Worm (Caenorhabditis elegans) whole organism, early embryonic: ENCODE data around the gene acbp-3.

Experiments used
- B0310.2 ChIP-seq: sonication (generic microtip); optimal IDR thresholded peaks from 2 replicates; lab custom pipeline; 2016; ENCODE audit warnings: mild to moderate bottlenecking, missing genetic modification characterization, missing compliant biosample characterization
- ama-1 ChIP-seq: fragments of 150-350 bp; optimal IDR thresholded peaks from 2 replicates; lab custom pipeline; 2014
- ceh-13 ChIP-seq: fragments of 200-800 bp; sonication (Bioruptor generic); optimal IDR thresholded peaks from 2 replicates; lab custom pipeline; 2018; ENCODE audit warnings: mild to moderate bottlenecking, missing genetic modification characterization, missing compliant biosample characterization
- ceh-36 ChIP-seq: sonication (generic microtip); optimal IDR thresholded peaks from 2 replicates; lab custom pipeline; 2016; ENCODE audit warnings: missing genetic modification characterization, inconsistent platforms, missing compliant biosample characterization
- ets-7 ChIP-seq: sonication (generic microtip); optimal IDR thresholded peaks from 2 replicates; lab custom pipeline; 2016; ENCODE audit warnings: missing genotype, missing genetic modification characterization, missing compliant biosample characterization
- flt-1 ChIP-seq: fragments of 200-800 bp; sonication (Bioruptor generic); IDR thresholded peaks from 2 replicates; pipeline ENCODE4 v1.3.6; 2022; ENCODE audit warnings: missing genetic modification characterization, missing compliant biosample characterization
- hmbx-1 ChIP-seq: sonication (generic microtip); optimal IDR thresholded peaks from 2 replicates; lab custom pipeline; 2016; ENCODE audit warnings: mild to moderate bottlenecking, missing genetic modification characterization, missing compliant biosample characterization
- hnd-1 ChIP-seq: sonication (generic microtip); optimal IDR thresholded peaks from 2 replicates; lab custom pipeline; 2016; ENCODE audit warnings: missing genetic modification characterization, missing compliant biosample characterization
- scrt-1 ChIP-seq: fragments of 200-800 bp; sonication (Bioruptor generic); IDR thresholded peaks from 2 replicates; pipeline ENCODE4 v1.3.6; 2022; ENCODE audit warnings: missing genetic modification characterization, missing compliant biosample characterization
- sea-1 ChIP-seq: fragments of 200-800 bp; sonication (Bioruptor generic); conservative IDR thresholded peaks from 2 replicates; pipeline ENCODE4 v1.3.6; 2022; ENCODE audit warnings: missing genetic modification characterization, missing compliant biosample characterization
- tbx-11 ChIP-seq: fragments of 200-800 bp; sonication (Bioruptor generic); IDR thresholded peaks from 2 replicates; pipeline ENCODE4 v1.3.6; 2022; ENCODE audit warnings: missing genetic modification characterization, missing compliant biosample characterization
- tbx-37 ChIP-seq: fragments of 200-800 bp; sonication (Bioruptor generic); conservative IDR thresholded peaks from 2 replicates; pipeline ENCODE4 v1.3.6; 2022; ENCODE audit warnings: missing genetic modification reagents, missing genetic modification characterization, missing compliant biosample characterization
- tra-4 ChIP-seq: sonication (generic microtip); optimal IDR thresholded peaks from 2 replicates; lab custom pipeline; 2017; ENCODE audit warnings: missing genetic modification characterization, missing compliant biosample characterization

DNA sequence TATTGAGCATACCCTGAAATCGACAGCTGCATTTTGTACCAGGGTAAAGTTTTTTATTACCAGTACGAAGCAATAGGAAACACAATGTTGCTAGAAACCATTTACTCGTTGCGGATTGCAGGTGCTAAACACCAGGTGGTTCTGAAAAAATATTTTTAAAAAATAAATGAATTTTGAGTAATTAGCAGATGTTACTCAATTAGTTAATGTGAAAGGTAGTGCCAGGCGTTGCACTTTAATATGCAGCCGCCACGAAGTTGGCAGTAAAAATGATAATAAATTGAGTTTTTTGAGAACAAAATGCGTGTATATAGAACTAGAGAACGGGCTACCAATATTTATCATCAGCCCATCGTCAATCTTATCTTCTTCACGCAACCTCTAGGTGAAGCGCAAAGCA lies 16.5 kb downstream of the acbp-3 start, which contains the start of gene nstp-9:
- TF ChIP-seq tbx-37 (GFP tag; lab: Robert Waterston, UW) (no peak), sea-1 (GFP tag; lab: Robert Waterston, UW) (no peak), ama-1 (lab: Kevin White, UChicago) (no peak), tra-4 (tag; lab: Kevin White, UChicago) (no peak), flt-1 (GFP tag; lab: Robert Waterston, UW) (no peak), hmbx-1 (no peak), ceh-36 (tag; lab: Kevin White, UChicago) (no peak), ets-7 (tag; lab: Kevin White, UChicago) (no peak), ceh-13 (GFP tag; lab: Kevin White, UChicago) (no peak), tbx-11 (GFP tag; lab: Robert Waterston, UW) (no peak), B0310.2 (tag; lab: Kevin White, UChicago) (no peak), hnd-1 (no peak), scrt-1 (GFP tag; lab: Robert Waterston, UW) (no peak)
